Worm (Caenorhabditis elegans) whole organism, L2 larva: ENCODE results near the gene C33A12.3.
A peak's percentile ranks its signal among the peaks of the same experiment; 100 is the strongest.

Source experiments
- C34F6.9 ChIP-seq: fragments of 150-350 bp; optimal IDR thresholded peaks from 2 replicates; lab custom pipeline; 2014; ENCODE audit warnings: missing biosample characterization, missing genetic modification characterization
- Y55F3AM.14 ChIP-seq: fragments of 200-800 bp; sonication (Bioruptor generic); optimal IDR thresholded peaks from 2 replicates; lab custom pipeline; 2018; ENCODE audit warnings: mild to moderate bottlenecking, missing genetic modification characterization, missing compliant biosample characterization
- ZK546.5 ChIP-seq: sonication (generic microtip); optimal IDR thresholded peaks from 2 replicates; lab custom pipeline; 2017; ENCODE audit warnings: missing biosample characterization, missing genetic modification characterization
- ama-1 ChIP-seq: fragments of 150-350 bp; optimal IDR thresholded peaks from 2 replicates; lab custom pipeline; 2018; ENCODE audit warnings: inconsistent platforms
- ceh-16 ChIP-seq: fragments of 150-350 bp; optimal IDR thresholded peaks from 2 replicates; lab custom pipeline; 2014; ENCODE audit warnings: missing biosample characterization, missing genetic modification characterization
- crh-2 ChIP-seq: sonication (generic microtip); optimal IDR thresholded peaks from 2 replicates; lab custom pipeline; 2017; ENCODE audit warnings: missing biosample characterization, missing genetic modification characterization
- dmd-4 ChIP-seq: sonication (generic microtip); optimal IDR thresholded peaks from 2 replicates; lab custom pipeline; 2017; ENCODE audit warnings: missing biosample characterization, missing genetic modification characterization
- egl-27 ChIP-seq: sonication (generic microtip); optimal IDR thresholded peaks from 3 replicates; lab custom pipeline; 2017; ENCODE audit warnings: missing biosample characterization, missing genetic modification reagents, missing genetic modification characterization
- elt-1 ChIP-seq: fragments of 150-350 bp; optimal IDR thresholded peaks from 2 replicates; lab custom pipeline; 2014; ENCODE audit warnings: missing biosample characterization, missing genetic modification characterization
- elt-3 ChIP-seq: sonication (generic microtip); optimal IDR thresholded peaks from 2 replicates; lab custom pipeline; 2017; ENCODE audit warnings: missing biosample characterization, missing genetic modification characterization
- fos-1 ChIP-seq: fragments of 150-350 bp; optimal IDR thresholded peaks from 2 replicates; lab custom pipeline; 2014; ENCODE audit warnings: missing biosample characterization, missing genetic modification characterization
- gmeb-1 ChIP-seq: fragments of 150-350 bp; optimal IDR thresholded peaks from 2 replicates; lab custom pipeline; 2014; ENCODE audit warnings: missing biosample characterization, missing genetic modification characterization
- lin-13 ChIP-seq: fragments of 150-350 bp; optimal IDR thresholded peaks from 2 replicates; lab custom pipeline; 2014; ENCODE audit warnings: missing biosample characterization, missing genetic modification reagents, missing genetic modification characterization
- lin-39 ChIP-seq: fragments of 150-350 bp; optimal IDR thresholded peaks from 2 replicates; lab custom pipeline; 2014; ENCODE audit warnings: missing biosample characterization, missing genetic modification reagents, missing genetic modification characterization
- lsy-2 ChIP-seq, 2 experiments: fragments of 150-350 bp in 1 of 2; sonication (generic microtip) in 1 of 2; optimal IDR thresholded peaks; 2 replicates each; lab custom pipeline; 2014 to 2017; ENCODE audit warnings: missing biosample characterization in 2 of 2, missing genetic modification characterization in 2 of 2
- mbf-1 ChIP-seq: sonication (generic microtip); optimal IDR thresholded peaks from 2 replicates; lab custom pipeline; 2017; ENCODE audit warnings: missing biosample characterization, missing genetic modification characterization
- nhr-10 ChIP-seq: sonication (generic microtip); optimal IDR thresholded peaks from 2 replicates; lab custom pipeline; 2017; ENCODE audit warnings: missing biosample characterization, missing genetic modification characterization
- nhr-11 ChIP-seq: fragments of 150-350 bp; optimal IDR thresholded peaks from 2 replicates; lab custom pipeline; 2014; ENCODE audit warnings: missing biosample characterization, missing genetic modification characterization
- nhr-21 ChIP-seq: fragments of 150-350 bp; optimal IDR thresholded peaks from 2 replicates; lab custom pipeline; 2014; ENCODE audit warnings: missing biosample characterization, missing genetic modification characterization
- nhr-23 ChIP-seq: fragments of 150-350 bp; optimal IDR thresholded peaks from 2 replicates; lab custom pipeline; 2014; ENCODE audit warnings: missing biosample characterization, missing genetic modification reagents, missing genetic modification characterization
- nhr-25 ChIP-seq: fragments of 150-350 bp; sonication (generic microtip); optimal IDR thresholded peaks from 3 replicates; lab custom pipeline; 2014; ENCODE audit warnings: missing biosample characterization, missing genetic modification characterization
- nhr-6 ChIP-seq: fragments of 150-350 bp; optimal IDR thresholded peaks from 2 replicates; lab custom pipeline; 2014; ENCODE audit warnings: missing biosample characterization, missing genetic modification characterization
- nhr-77 ChIP-seq: fragments of 150-350 bp; optimal IDR thresholded peaks from 2 replicates; lab custom pipeline; 2014; ENCODE audit warnings: missing biosample characterization, missing genetic modification characterization
- peb-1 ChIP-seq: fragments of 150-350 bp; optimal IDR thresholded peaks from 2 replicates; lab custom pipeline; 2014; ENCODE audit warnings: missing biosample characterization, missing genetic modification characterization
- sma-3 ChIP-seq: sonication (generic microtip); optimal IDR thresholded peaks from 2 replicates; lab custom pipeline; 2016; ENCODE audit warnings: missing genetic modification reagents, missing genetic modification characterization, missing compliant biosample characterization
- sma-9 ChIP-seq, 2 experiments: fragments of 150-350 bp in 1 of 2; sonication (generic microtip) in 1 of 2; optimal IDR thresholded peaks; 2 replicates each; lab custom pipeline; 2014 to 2016; ENCODE audit warnings: missing genetic modification characterization in 2 of 2, mild to moderate bottlenecking in 1 of 2, missing biosample characterization in 1 of 2, missing compliant biosample characterization in 1 of 2, missing genetic modification reagents in 1 of 2, moderate library complexity in 1 of 2
- snpc-4 ChIP-seq: fragments of 150-350 bp; optimal IDR thresholded peaks from 2 replicates; lab custom pipeline; 2014; ENCODE audit warnings: missing biosample characterization, missing genetic modification characterization
- unc-55 ChIP-seq: fragments of 150-350 bp; sonication (generic microtip); optimal IDR thresholded peaks from 3 replicates; lab custom pipeline; 2014; ENCODE audit warnings: missing biosample characterization, missing genetic modification reagents, missing genetic modification characterization
- unc-62 ChIP-seq: fragments of 150-350 bp; optimal IDR thresholded peaks from 2 replicates; lab custom pipeline; 2014; ENCODE audit warnings: missing biosample characterization, missing genetic modification reagents, missing genetic modification characterization
- ztf-1 ChIP-seq: fragments of 200-800 bp; sonication (Bioruptor generic); conservative IDR thresholded peaks from 2 replicates; pipeline ENCODE4 v1.3.6; 2022; ENCODE audit warnings: missing genetic modification characterization, missing compliant biosample characterization

C33A12.3 gene

ce11 chrIV:9525682-9526416 lies 13.0 kb upstream of the C33A12.3 start, which contains the start of gene elo-1 (continued):
- TF ChIP-seq nhr-25 (tag; lab: Kevin White, UChicago) (peak; percentile 34), nhr-10 (tag; lab: Kevin White, UChicago) (no peak)

ce11 chrIV:9524849-9525460 lies 12.2 kb upstream of the C33A12.3 start, which contains the start of gene ndua-5:
Gene ndua-5 (minus strand): TSS chrIV:9524899.
- TF ChIP-seq snpc-4 = peak; percentile 68
- TF ChIP-seq nhr-6 = no peak
- peak; percentile 87 for TF ChIP-seq gmeb-1 (tag; lab: Kevin White, UChicago)
- peak; percentile 39 for TF ChIP-seq C34F6.9 (tag; lab: Kevin White, UChicago)
- no peak for TF ChIP-seq dmd-4
- TF ChIP-seq lin-13 = peak; percentile 27
- TF ChIP-seq nhr-25 (tag; lab: Kevin White, UChicago) = peak; percentile 21
- no peak for TF ChIP-seq mbf-1 (tag; lab: Kevin White, UChicago)
- TF ChIP-seq sma-3 = peak; percentile 28
- peak; percentile 6 for TF ChIP-seq fos-1 (tag; lab: Kevin White, UChicago)
- TF ChIP-seq lsy-2 (tag; optimal IDR thresholded peaks at IDR 0.05; lab: Kevin White, UChicago) = peak in 1 of 2 experiments; percentile 70
- no peak for TF ChIP-seq ZK546.5
- peak; percentile 33 for TF ChIP-seq unc-55 (GFP tag; lab: Kevin White, UChicago)
- peak; percentile 12 for TF ChIP-seq sma-9 (GFP tag; optimal IDR thresholded peaks at IDR 0.05; lab: Kevin White, UChicago)
- TF ChIP-seq sma-9 (tag; optimal IDR thresholded peaks at IDR 0.05; lab: Kevin White, UChicago) = no peak
- TF ChIP-seq crh-2 (tag; lab: Kevin White, UChicago) = peak; percentile 36

ce11 chrIV:9523139-9523538 lies 10.3 kb upstream of the C33A12.3 start:
- TF ChIP-seq snpc-4 (no peak), nhr-23 (tag; lab: Kevin White, UChicago) (no peak), lin-39 (tag; lab: Kevin White, UChicago) (no peak), elt-3 (tag; lab: Kevin White, UChicago) (no peak), nhr-21 (tag; lab: Kevin White, UChicago) (no peak), ztf-1 (GFP tag; lab: Robert Waterston, UW) (no peak), nhr-11 (tag; lab: Kevin White, UChicago) (no peak), ceh-16 (tag; lab: Kevin White, UChicago) (no peak), dmd-4 (no peak), peb-1 (tag; lab: Kevin White, UChicago) (no peak), nhr-77 (tag; lab: Kevin White, UChicago) (no peak), ama-1 (lab: Kevin White, UChicago) (no peak), unc-62 (GFP tag; lab: Kevin White, UChicago) (no peak), C34F6.9 (tag; lab: Kevin White, UChicago) (no peak)
- TF ChIP-seq, all 48 proteins: peak for 0

ce11 chrIV:9520629-9521028 lies 7.8 kb upstream of the C33A12.3 start:
- TF ChIP-seq ZK546.5 (no peak), lin-39 (tag; lab: Kevin White, UChicago) (no peak), Y55F3AM.14 (GFP tag; lab: Kevin White, UChicago) (no peak), elt-1 (tag; lab: Kevin White, UChicago) (no peak), egl-27 (tag; lab: Kevin White, UChicago) (no peak), unc-55 (GFP tag; lab: Kevin White, UChicago) (no peak), nhr-77 (tag; lab: Kevin White, UChicago) (no peak), nhr-21 (tag; lab: Kevin White, UChicago) (no peak), nhr-10 (tag; lab: Kevin White, UChicago) (no peak)

ce11 chrIV:9518608-9519007 lies 5.8 kb upstream of the C33A12.3 start, which contains the start of gene nlp-35:
Gene nlp-35 (minus strand): TSS chrIV:9518926.
- TF ChIP-seq nhr-77 (tag; lab: Kevin White, UChicago) = no peak
- TF ChIP-seq nhr-21 (tag; lab: Kevin White, UChicago) = peak; percentile 25
